Fruit fly (Drosophila melanogaster) whole organism, embryonic: ENCODE data around the gene RAF2.

Source experiments
- Blimp-1 ChIP-seq: fragments of 200-800 bp; sonication (Bioruptor generic); optimal IDR thresholded peaks from 3 replicates; lab custom pipeline; 2018; ENCODE audit warnings: missing biosample characterization, missing genetic modification characterization, mild to moderate bottlenecking, moderate library complexity, missing genetic modification reagents
- CG10979 ChIP-seq: fragments of 200-800 bp; sonication (Bioruptor generic); optimal IDR thresholded peaks from 2 replicates; lab custom pipeline; 2018; ENCODE audit warnings: missing biosample characterization, mild to moderate bottlenecking, missing genetic modification characterization, moderate library complexity
- CG12391 ChIP-seq: fragments of 200-800 bp; sonication (Bioruptor generic); optimal IDR thresholded peaks from 3 replicates; lab custom pipeline; 2018; ENCODE audit warnings: missing biosample characterization, mild to moderate bottlenecking, missing genetic modification characterization, moderate library complexity
- CG12659 ChIP-seq: fragments of 200-800 bp; sonication (Bioruptor generic); optimal IDR thresholded peaks from 3 replicates; lab custom pipeline; 2017; ENCODE audit warnings: mild to moderate bottlenecking, missing biosample characterization, missing genetic modification reagents, missing genetic modification characterization
- CG1529 ChIP-seq: fragments of 200-800 bp; sonication (Bioruptor generic); optimal IDR thresholded peaks from 3 replicates; lab custom pipeline; 2018; ENCODE audit warnings: missing biosample characterization, missing genetic modification characterization
- CG15479 ChIP-seq: fragments of 200-800 bp; sonication (Bioruptor generic); optimal IDR thresholded peaks from 3 replicates; lab custom pipeline; 2019; ENCODE audit warnings: missing biosample characterization, mild to moderate bottlenecking, missing genetic modification characterization, moderate library complexity
- CG17359 ChIP-seq: fragments of 200-800 bp; sonication (Bioruptor generic); optimal IDR thresholded peaks from 3 replicates; lab custom pipeline; 2018; ENCODE audit warnings: missing biosample characterization, mild to moderate bottlenecking, missing genetic modification characterization, moderate library complexity
- CG2199 ChIP-seq: fragments of 200-800 bp; sonication (Bioruptor generic); IDR thresholded peaks from 3 replicates; pipeline ENCODE4 v1.3.6; 2022; ENCODE audit warnings: missing biosample characterization, missing genetic modification characterization
- CG3838 ChIP-seq: fragments of 200-800 bp; sonication (Bioruptor generic); optimal IDR thresholded peaks from 3 replicates; lab custom pipeline; 2016; ENCODE audit warnings: missing biosample characterization, missing genetic modification characterization
- CG4360 ChIP-seq: fragments of 200-800 bp; sonication (Bioruptor generic); IDR thresholded peaks from 2 replicates; pipeline ENCODE4 v1.3.6; 2022; ENCODE audit warnings: missing biosample characterization, missing genetic modification characterization
- CG4424 ChIP-seq: fragments of 200-800 bp; sonication (Bioruptor generic); optimal IDR thresholded peaks from 3 replicates; lab custom pipeline; 2016; ENCODE audit warnings: missing biosample characterization, missing genetic modification characterization
- CG7556 ChIP-seq: fragments of 200-800 bp; sonication (Bioruptor generic); optimal IDR thresholded peaks from 2 replicates; lab custom pipeline; 2017; ENCODE audit warnings: missing biosample characterization, mild to moderate bottlenecking, missing genetic modification characterization
- CG7839 ChIP-seq: fragments of 200-800 bp; sonication (Bioruptor generic); optimal IDR thresholded peaks from 3 replicates; lab custom pipeline; 2018; ENCODE audit warnings: missing biosample characterization, mild to moderate bottlenecking, missing genetic modification characterization, moderate library complexity
- Drgx ChIP-seq: fragments of 200-800 bp; sonication (Bioruptor generic); IDR thresholded peaks from 2 replicates; pipeline ENCODE4 v1.3.6; 2022; ENCODE audit warnings: missing biosample characterization, missing genetic modification characterization
- ERR ChIP-seq: fragments of 200-800 bp; sonication (Bioruptor generic); optimal IDR thresholded peaks from 2 replicates; lab custom pipeline; 2016; ENCODE audit warnings: missing biosample characterization, missing genetic modification characterization
- Gug ChIP-seq: fragments of 200-800 bp; sonication (Bioruptor generic); IDR thresholded peaks from 4 replicates; pipeline ENCODE4 v1.3.6; 2022; ENCODE audit warnings: missing biosample characterization, missing genetic modification characterization
- HLH54F ChIP-seq: fragments of 200-800 bp; sonication (Bioruptor generic); optimal IDR thresholded peaks from 3 replicates; lab custom pipeline; 2016; ENCODE audit warnings: missing biosample characterization, missing genetic modification characterization
- HLHmδ ChIP-seq: fragments of 200-800 bp; sonication (Bioruptor generic); optimal IDR thresholded peaks from 2 replicates; lab custom pipeline; 2018; ENCODE audit warnings: missing biosample characterization, mild to moderate bottlenecking, missing genetic modification characterization, moderate library complexity
- Hsf ChIP-seq: fragments of 200-800 bp; sonication (Bioruptor generic); optimal IDR thresholded peaks from 3 replicates; lab custom pipeline; 2016; ENCODE audit warnings: missing biosample characterization, missing genetic modification characterization
- Med ChIP-seq: fragments of 200-800 bp; sonication (Bioruptor generic); peaks from one replicate; lab custom pipeline; 2016; ENCODE audit warnings: missing biosample characterization, missing genetic modification characterization, mild to moderate bottlenecking, inconsistent platforms, moderate library complexity
- Nf-YA ChIP-seq: fragments of 200-800 bp; sonication (Bioruptor generic); IDR thresholded peaks from 2 replicates; pipeline ENCODE4 v1.3.6; 2022; ENCODE audit warnings: missing biosample characterization, missing genetic modification characterization
- PHDP ChIP-seq: fragments of 200-800 bp; sonication (Bioruptor generic); optimal IDR thresholded peaks from 3 replicates; lab custom pipeline; 2018; ENCODE audit warnings: missing biosample characterization, mild to moderate bottlenecking, missing genetic modification characterization, moderate library complexity
- Sin3A ChIP-seq: fragments of >200 bp; optimal IDR thresholded peaks from 2 replicates; lab custom pipeline; 2018
- Sox100B ChIP-seq: fragments of 200-800 bp; sonication (Bioruptor generic); optimal IDR thresholded peaks from 3 replicates; lab custom pipeline; 2018; ENCODE audit warnings: missing biosample characterization, mild to moderate bottlenecking, missing genetic modification characterization
- Vsx1 ChIP-seq: fragments of 200-800 bp; sonication (Bioruptor generic); optimal IDR thresholded peaks from 2 replicates; lab custom pipeline; 2017; ENCODE audit warnings: missing biosample characterization, mild to moderate bottlenecking, missing genetic modification characterization, missing genetic modification reagents
- Xrp1 ChIP-seq: fragments of 200-800 bp; sonication (Bioruptor generic); IDR thresholded peaks from 2 replicates; pipeline ENCODE4 v1.3.6; 2022; ENCODE audit warnings: missing biosample characterization, missing genetic modification characterization
- bcd ChIP-seq: fragments of 200-800 bp; sonication (Bioruptor generic); optimal IDR thresholded peaks from 2 replicates; lab custom pipeline; 2017; ENCODE audit warnings: missing biosample characterization, mild to moderate bottlenecking, missing genetic modification characterization
- bowl ChIP-seq: fragments of 200-800 bp; sonication (Bioruptor generic); IDR thresholded peaks from 2 replicates; pipeline ENCODE4 v1.3.6; 2022; ENCODE audit warnings: missing biosample characterization, missing genetic modification characterization
- bsh ChIP-seq, 2 experiments: fragments of 200-800 bp; sonication (Bioruptor generic); optimal IDR thresholded peaks; 2 replicates each; lab custom pipeline; 2017 to 2018; ENCODE audit warnings: mild to moderate bottlenecking in 2 of 2, missing biosample characterization in 2 of 2, missing genetic modification characterization in 2 of 2, moderate library complexity in 1 of 2
- dan ChIP-seq: fragments of 200-800 bp; sonication (Bioruptor generic); IDR thresholded peaks from 2 replicates; pipeline ENCODE4 v1.3.6; 2022; ENCODE audit warnings: missing biosample characterization, missing genetic modification characterization
- fd96Cb ChIP-seq: fragments of 200-800 bp; sonication (Bioruptor generic); optimal IDR thresholded peaks from 2 replicates; lab custom pipeline; 2018; ENCODE audit warnings: missing biosample characterization, mild to moderate bottlenecking, missing genetic modification characterization, moderate library complexity
- gcm ChIP-seq: fragments of 200-800 bp; sonication (Bioruptor generic); optimal IDR thresholded peaks from 2 replicates; lab custom pipeline; 2019; ENCODE audit warnings: missing biosample characterization, mild to moderate bottlenecking, missing genetic modification characterization, moderate library complexity
- grau ChIP-seq: fragments of 200-800 bp; optimal IDR thresholded peaks from 3 replicates; lab custom pipeline; 2019; ENCODE audit warnings: missing biosample characterization, mild to moderate bottlenecking, missing genetic modification characterization, moderate library complexity
- gro ChIP-seq: fragments of 200-800 bp; sonication (Bioruptor generic); optimal IDR thresholded peaks from 2 replicates; lab custom pipeline; 2016; ENCODE audit warnings: missing biosample characterization, missing genetic modification characterization
- ind ChIP-seq: fragments of 200-800 bp; sonication (Bioruptor generic); optimal IDR thresholded peaks from 3 replicates; lab custom pipeline; 2016; ENCODE audit warnings: missing biosample characterization, missing genetic modification characterization
- lbe ChIP-seq: fragments of 200-800 bp; sonication (Bioruptor generic); optimal IDR thresholded peaks from 2 replicates; lab custom pipeline; 2016; ENCODE audit warnings: missing biosample characterization, mild to moderate bottlenecking, missing genetic modification characterization
- lola ChIP-seq, 3 experiments: fragments of >200 bp in 2 of 3; fragments of 200-800 bp in 1 of 3; sonication (Bioruptor generic) in 1 of 3; optimal IDR thresholded peaks; 2 replicates each; lab custom pipeline; 2017 to 2019; ENCODE audit warnings: missing biosample characterization in 3 of 3, missing genetic modification characterization in 3 of 3, mild to moderate bottlenecking in 1 of 3, moderate library complexity in 1 of 3
- mld ChIP-seq: fragments of 200-800 bp; sonication (Bioruptor generic); IDR thresholded peaks from 3 replicates; pipeline ENCODE4 v1.3.6; 2022; ENCODE audit warnings: missing biosample characterization, missing genetic modification characterization; ENCODE audit not compliant: partially characterized antibody
- nom ChIP-seq: fragments of 200-800 bp; sonication (Bioruptor generic); optimal IDR thresholded peaks from 2 replicates; lab custom pipeline; 2017; ENCODE audit warnings: missing biosample characterization, missing genetic modification characterization, mild to moderate bottlenecking, moderate library complexity, missing genetic modification reagents
- peb ChIP-seq: fragments of 200-800 bp; sonication (Bioruptor generic); IDR thresholded peaks from 2 replicates; pipeline ENCODE4 v1.3.6; 2022; ENCODE audit warnings: missing biosample characterization, missing genetic modification characterization
- ranshi ChIP-seq: fragments of 200-800 bp; sonication (Bioruptor generic); IDR thresholded peaks from 2 replicates; pipeline ENCODE4 v1.3.6; 2022; ENCODE audit warnings: missing biosample characterization, missing genetic modification characterization
- sd ChIP-seq: fragments of 200-800 bp; sonication (Bioruptor generic); optimal IDR thresholded peaks from 3 replicates; lab custom pipeline; 2018; ENCODE audit warnings: missing biosample characterization, mild to moderate bottlenecking, missing genetic modification characterization, moderate library complexity
- sens ChIP-seq: fragments of 200-800 bp; sonication (Bioruptor generic); peaks from one replicate; lab custom pipeline; 2016; ENCODE audit warnings: missing biosample characterization, missing genetic modification characterization
- toy ChIP-seq: fragments of 200-800 bp; sonication (Bioruptor generic); IDR thresholded peaks from 2 replicates; pipeline ENCODE4 v1.3.6; 2022; ENCODE audit warnings: missing biosample characterization, missing genetic modification characterization
- trh ChIP-seq: fragments of 200-800 bp; sonication (Bioruptor generic); optimal IDR thresholded peaks from 2 replicates; lab custom pipeline; 2016; ENCODE audit warnings: missing biosample characterization, missing genetic modification characterization
- twi ChIP-seq: fragments of 200-800 bp; optimal IDR thresholded peaks from 2 replicates; lab custom pipeline; 2019; ENCODE audit warnings: missing biosample characterization, mild to moderate bottlenecking, missing genetic modification characterization, moderate library complexity
- vvl ChIP-seq: fragments of 200-800 bp; sonication (Bioruptor generic); IDR thresholded peaks from 2 replicates; pipeline ENCODE4 v1.3.6; 2022; ENCODE audit warnings: missing biosample characterization, missing genetic modification characterization

The RAF2 gene

DNA sequence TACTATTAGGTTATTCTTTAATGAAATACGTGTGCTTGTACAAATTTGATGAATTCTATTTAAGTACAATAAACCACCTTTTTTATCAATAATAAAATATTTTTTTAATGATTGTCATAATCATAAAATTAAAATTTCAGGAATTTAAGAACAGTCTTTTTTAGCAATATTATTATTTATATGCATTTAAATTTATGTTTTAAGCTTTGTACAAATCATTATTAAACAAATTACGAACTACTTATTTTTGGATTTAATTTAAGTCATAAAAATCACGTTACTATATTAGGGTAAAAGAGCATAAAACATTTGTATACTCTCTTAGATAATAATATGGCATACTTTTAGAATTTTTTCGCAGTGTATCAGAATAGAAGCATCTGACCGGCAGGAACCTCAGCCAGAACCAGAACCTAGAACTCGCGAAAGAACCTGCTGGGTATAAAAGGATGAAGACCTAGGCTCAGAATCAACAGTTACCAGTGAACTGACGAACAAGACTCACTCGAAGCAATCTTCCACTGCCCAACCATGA, 23.9 kb upstream of the RAF2 start, which contains the start of gene Cpr72Ea:
TSS of gene Cpr72Ea (plus strand) at position 485 of the 535 bp plus-strand sequence.
- TF ChIP-seq CG12659 (GFP tag; lab: Kevin White, UChicago), result no peak
- no peak for TF ChIP-seq sd (tag; lab: Kevin White, UChicago)
- TF ChIP-seq vvl, result no peak
- TF ChIP-seq gro (GFP tag; lab: Kevin White, UChicago), result no peak
- no peak for TF ChIP-seq toy (GFP tag; lab: Robert Waterston, UW)
- TF ChIP-seq CG4360 (GFP tag; lab: Robert Waterston, UW), result no peak
- TF ChIP-seq CG15479 (GFP tag; lab: Kevin White, UChicago), result no peak
- TF ChIP-seq ind (GFP tag; lab: Kevin White, UChicago), result no peak
- no peak for TF ChIP-seq mld (GFP tag; lab: Robert Waterston, UW)
- TF ChIP-seq dan, result no peak
- TF ChIP-seq peb (GFP tag; lab: Robert Waterston, UW), result no peak
- no peak for TF ChIP-seq Vsx1 (GFP tag; lab: Kevin White, UChicago)
- TF ChIP-seq HLHmδ (GFP tag; lab: Kevin White, UChicago), result no peak
- TF ChIP-seq bcd (GFP tag; lab: Kevin White, UChicago), result no peak
- TF ChIP-seq CG2199 (GFP tag; lab: Robert Waterston, UW), result no peak
- no peak for TF ChIP-seq PHDP (tag; lab: Kevin White, UChicago)
- TF ChIP-seq CG17359, result no peak
- no peak for TF ChIP-seq HLH54F (GFP tag; lab: Kevin White, UChicago)

DNA sequence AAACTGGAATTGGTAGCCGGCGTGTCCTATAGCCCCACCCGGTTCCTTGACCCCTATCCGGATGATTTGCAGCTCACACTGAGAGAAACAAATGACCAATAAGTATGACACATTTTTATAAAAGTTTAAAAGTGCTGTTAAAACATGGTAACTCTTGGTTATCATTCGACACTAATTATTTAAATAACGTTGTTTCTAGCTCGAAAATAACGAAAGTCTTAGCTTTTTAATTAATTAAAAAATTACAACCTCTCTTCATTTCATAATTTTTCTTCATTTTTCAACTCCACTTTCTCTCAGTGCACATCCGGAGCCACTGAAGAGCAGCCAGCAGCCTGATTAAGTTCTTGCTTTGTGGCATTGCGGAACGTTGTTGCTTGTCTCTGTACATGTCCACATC, 21.9 kb upstream of the RAF2 start:
- TF ChIP-seq CG1529 (GFP tag; lab: Kevin White, UChicago) (no peak), trh (no peak), ranshi (GFP tag; lab: Robert Waterston, UW) (no peak), CG4424 (GFP tag; lab: Kevin White, UChicago) (peak; percentile 9), CG7556 (GFP tag; lab: Kevin White, UChicago) (no peak), lola (GFP tag; optimal IDR thresholded peaks at IDR 0.05; lab: Kevin White, UChicago) (no peak), bsh (GFP tag; optimal IDR thresholded peaks at IDR 0.05; lab: Kevin White, UChicago) (peak in 1 of 2 experiments; percentile 64), Sox100B (GFP tag; lab: Kevin White, UChicago) (peak; percentile 6), CG7839 (peak; percentile 8), Sin3A (lab: Kevin White, UChicago) (no peak), Med (GFP tag; lab: Kevin White, UChicago) (peak; percentile 44), Drgx (peak; percentile 63), lbe (GFP tag; lab: Kevin White, UChicago) (peak; percentile 47), ERR (GFP tag; lab: Kevin White, UChicago) (no peak), peb (GFP tag; lab: Robert Waterston, UW) (no peak), twi (tag; lab: Kevin White, UChicago) (no peak), gcm (GFP tag; lab: Kevin White, UChicago) (no peak), Gug (GFP tag; lab: Robert Waterston, UW) (no peak), sens (GFP tag; lab: Kevin White, UChicago) (peak; percentile 75), grau (peak; percentile 5), Nf-YA (GFP tag; lab: Robert Waterston, UW) (no peak), Hsf (GFP tag; lab: Kevin White, UChicago) (peak; percentile 6), CG12391 (tag; lab: Kevin White, UChicago) (peak; percentile 1), CG3838 (GFP tag; lab: Kevin White, UChicago) (no peak), nom (GFP tag; lab: Kevin White, UChicago) (peak; percentile 89), Xrp1 (no peak), fd96Cb (tag; lab: Kevin White, UChicago) (peak; percentile 13), bowl (GFP tag; lab: Robert Waterston, UW) (no peak), CG10979 (tag; lab: Kevin White, UChicago) (peak; percentile 16), CG4360 (GFP tag; lab: Robert Waterston, UW) (no peak), Blimp-1 (GFP tag; lab: Kevin White, UChicago) (peak; percentile 30)
- TF ChIP-seq, all 482 proteins: peak for 15
